Worm (Caenorhabditis elegans) whole organism, L1 larva: ENCODE data around the gene C34C12.9.
A peak's percentile ranks its signal among the peaks of the same experiment; 100 is the strongest.

ENCODE experiments used
- ama-1 ChIP-seq: fragments of 150-350 bp; optimal IDR thresholded peaks from 2 replicates; lab custom pipeline; 2014
- blmp-1 ChIP-seq: fragments of 150-350 bp; optimal IDR thresholded peaks from 2 replicates; lab custom pipeline; 2014; ENCODE audit warnings: missing biosample characterization, missing genetic modification characterization
- fkh-10 ChIP-seq: sonication (generic microtip); optimal IDR thresholded peaks from 2 replicates; lab custom pipeline; 2017; ENCODE audit warnings: missing biosample characterization, missing genetic modification reagents, missing genetic modification characterization
- fkh-8 ChIP-seq: sonication (generic microtip); optimal IDR thresholded peaks from 2 replicates; lab custom pipeline; 2016; ENCODE audit warnings: mild to moderate bottlenecking, missing genetic modification characterization, missing compliant biosample characterization
- lin-35 ChIP-seq, 2 experiments: fragments of 150-350 bp; optimal IDR thresholded peaks; 2 replicates each; lab custom pipeline; 2014; ENCODE audit warnings: missing biosample characterization in 2 of 2, missing genetic modification characterization in 2 of 2, missing genetic modification reagents in 2 of 2
- nhr-12 ChIP-seq: sonication (generic microtip); optimal IDR thresholded peaks from 2 replicates; lab custom pipeline; 2017; ENCODE audit warnings: missing biosample characterization, missing genetic modification characterization
- nhr-71 ChIP-seq: sonication (generic microtip); optimal IDR thresholded peaks from 2 replicates; lab custom pipeline; 2016; ENCODE audit warnings: mild to moderate bottlenecking, missing genetic modification characterization, moderate library complexity, missing compliant biosample characterization
- nhr-77 ChIP-seq: fragments of 150-350 bp; optimal IDR thresholded peaks from 2 replicates; lab custom pipeline; 2014; ENCODE audit warnings: missing biosample characterization, missing genetic modification characterization
- sox-4 ChIP-seq: sonication (generic microtip); optimal IDR thresholded peaks from 2 replicates; lab custom pipeline; 2016; ENCODE audit warnings: missing genetic modification characterization, missing compliant biosample characterization
- zag-1 ChIP-seq: fragments of 150-350 bp; optimal IDR thresholded peaks from 2 replicates; lab custom pipeline; 2014; ENCODE audit warnings: missing biosample characterization, missing genetic modification characterization
- ztf-11 ChIP-seq, 2 experiments: sonication (generic microtip); optimal IDR thresholded peaks; 2 replicates each; lab custom pipeline; 2016 to 2017; ENCODE audit warnings: missing genetic modification characterization in 2 of 2, missing biosample characterization in 1 of 2, missing compliant biosample characterization in 1 of 2

ce11 chrIII:3480236-3480635 is 4.9 kb upstream of the C34C12.9 start:
- TF ChIP-seq fkh-10 (no peak), fkh-8 (tag; lab: Kevin White, UChicago) (no peak), blmp-1 (tag; lab: Kevin White, UChicago) (peak; percentile 89), ama-1 (lab: Kevin White, UChicago) (no peak), nhr-12 (no peak), nhr-77 (tag; lab: Kevin White, UChicago) (no peak), sox-4 (tag; lab: Kevin White, UChicago) (no peak), ztf-11 (tag; optimal IDR thresholded peaks at IDR 0.05; lab: Kevin White, UChicago) (no peak), lin-35 (GFP tag; optimal IDR thresholded peaks at IDR 0.05; lab: Kevin White, UChicago) (no peak), nhr-71 (tag; lab: Kevin White, UChicago) (no peak), zag-1 (tag; lab: Kevin White, UChicago) (no peak)
